Fruit fly (Drosophila melanogaster): ENCODE results near the gene Faf2.

Faf2 gene

DNA sequence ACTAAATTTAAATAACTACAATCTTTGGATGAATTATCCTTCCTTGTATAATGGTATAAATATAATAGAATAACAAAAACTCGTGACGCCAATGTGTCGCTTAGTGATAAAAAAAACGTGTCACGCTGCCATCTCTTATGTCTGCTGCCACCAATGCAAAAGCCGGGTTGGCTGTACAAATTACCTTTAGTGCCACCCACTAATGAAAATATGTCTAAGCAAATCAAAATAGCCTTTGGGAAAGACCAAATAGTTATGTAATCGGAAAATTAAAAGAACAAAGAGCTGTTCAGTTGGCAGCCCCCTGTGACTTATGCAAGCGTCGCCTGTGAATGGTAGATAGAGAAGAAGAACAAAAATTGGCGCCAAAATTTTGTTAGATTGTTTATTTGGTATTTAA lies 19.1 kb downstream of the Faf2 start, which contains the start of gene CG10336 (continued):
- no peak for TF ChIP-seq esg (GFP tag; conservative IDR thresholded peaks at IDR 0.05)
- no peak for TF ChIP-seq CG17359 (tag; optimal IDR thresholded peaks at IDR 0.05)
- TF ChIP-seq Dref (GFP tag; IDR thresholded peaks at IDR 0.05), result peak; percentile 34; the same call in 1 of the 2 replicates
- no peak for TF ChIP-seq ara (GFP tag; IDR thresholded peaks at IDR 0.05)
- TF ChIP-seq Dad (GFP tag; optimal IDR thresholded peaks at IDR 0.05), result no peak
- TF ChIP-seq Taf1 (GFP tag; IDR thresholded peaks at IDR 0.05), result no peak
- TF ChIP-seq nerfin-2 (GFP tag; IDR thresholded peaks at IDR 0.05; ENCODE audit: partially characterized antibody), result no peak
- TF ChIP-seq NK7.1 (GFP tag; optimal IDR thresholded peaks at IDR 0.05), result no peak
- peak; percentile 62; the same call in 1 of the 2 replicates for TF ChIP-seq amos (GFP tag; IDR thresholded peaks at IDR 0.05; ENCODE audit: partially characterized antibody)
- no peak for TF ChIP-seq CG10267 (tag; optimal IDR thresholded peaks at IDR 0.05)
- TF ChIP-seq ac (GFP tag; optimal IDR thresholded peaks at IDR 0.05), result no peak
- no peak for TF ChIP-seq Ada2b (GFP tag; IDR thresholded peaks at IDR 0.05)
- TF ChIP-seq CG31441 (GFP tag; IDR thresholded peaks at IDR 0.05), result no peak

dm6 chr2L:18688646-18689296 lies 19.7 kb downstream of the Faf2 start, which contains the start of gene msl-1:
msl-1 (minus strand) TSS chr2L:18688800.
- TF ChIP-seq CG30403 (GFP tag; optimal IDR thresholded peaks at IDR 0.05) (peak; percentile 31), tio (GFP tag; optimal IDR thresholded peaks at IDR 0.05) (no peak), Sry-β (GFP tag; optimal IDR thresholded peaks at IDR 0.05) (peak; percentile 74), CG13123 (GFP tag; optimal IDR thresholded peaks at IDR 0.05) (no peak), CG12236 (GFP tag; optimal IDR thresholded peaks at IDR 0.05) (no peak), CG34422 (GFP tag; IDR thresholded peaks at IDR 0.05) (peak; percentile 74; the same call in 2 of the 3 replicates), Max (GFP tag; optimal IDR thresholded peaks at IDR 0.05) (no peak), Dll (GFP tag; IDR thresholded peaks at IDR 0.05; ENCODE audit: partially characterized antibody) (peak; percentile 84), Side (GFP tag; optimal IDR thresholded peaks at IDR 0.05) (peak; percentile 2), Aef1 (GFP tag; IDR thresholded peaks at IDR 0.05) (peak; percentile 27; the same call in 1 of the 3 replicates), CG9437 (GFP tag; optimal IDR thresholded peaks at IDR 0.05) (no peak), Hr3 (GFP tag; optimal IDR thresholded peaks at IDR 0.05) (peak; percentile 12), CG4820 (GFP tag; optimal IDR thresholded peaks at IDR 0.05) (no peak), sna (GFP tag; IDR thresholded peaks at IDR 0.05; ENCODE audit: partially characterized antibody) (peak; percentile 89), lilli (GFP tag; optimal IDR thresholded peaks at IDR 0.05) (peak; percentile 55), hb (GFP tag; IDR thresholded peaks at IDR 0.05; ENCODE audit: partially characterized antibody) (peak; percentile 94), hbn (GFP tag; IDR thresholded peaks at IDR 0.05; ENCODE audit: partially characterized antibody) (peak; percentile 94), Drgx (GFP tag; IDR thresholded peaks at IDR 0.05) (no peak), HHEX (GFP tag; optimal IDR thresholded peaks at IDR 0.05) (no peak), CG7963 (GFP tag; IDR thresholded peaks at IDR 0.05; ENCODE audit: partially characterized antibody) (peak; percentile 94), knrl (GFP tag; IDR thresholded peaks at IDR 0.05; ENCODE audit: partially characterized antibody) (peak; percentile 95), CG14667 (GFP tag; IDR thresholded peaks at IDR 0.05) (0 out of 2 replicates have a peak, but pooled peaks have one; percentile 10), gcm2 (GFP tag; optimal IDR thresholded peaks at IDR 0.05) (no peak), inv (GFP tag; IDR thresholded peaks at IDR 0.05; ENCODE audit: partially characterized antibody) (peak; percentile 97), CG30020 (tag; optimal IDR thresholded peaks at IDR 0.05) (peak; percentile 38), CG17912 (GFP tag; optimal IDR thresholded peaks at IDR 0.05) (peak; percentile 45), schlank (tag; optimal IDR thresholded peaks at IDR 0.05) (no peak), CG17802 (tag; optimal IDR thresholded peaks at IDR 0.05) (peak; percentile 12), CG4360 (GFP tag; IDR thresholded peaks at IDR 0.05) (no peak), CG9932 (GFP tag; IDR thresholded peaks at IDR 0.05) (peak; percentile 91), Atf6 (GFP tag; IDR thresholded peaks at IDR 0.05) (no peak), phol (tag; optimal IDR thresholded peaks at IDR 0.05) (peak; percentile 96), ro (GFP tag; IDR thresholded peaks at IDR 0.05) (no peak), Xbp1 (GFP tag; optimal IDR thresholded peaks at IDR 0.05) (peak; percentile 44), CG17829 (tag; optimal IDR thresholded peaks at IDR 0.05) (peak; percentile 25), eyg (GFP tag; optimal IDR thresholded peaks at IDR 0.05) (no peak)
